Worm (Caenorhabditis elegans) whole organism, young adult: ENCODE measurements around the gene F20B6.6.

Experiments used
- B0019.2 ChIP-seq: fragments of 200-800 bp; sonication (Bioruptor generic); conservative IDR thresholded peaks from 2 replicates; pipeline ENCODE4 v1.3.6; 2022; ENCODE audit warnings: missing genetic modification reagents, missing genetic modification characterization, missing compliant biosample characterization
- B0261.1 ChIP-seq: sonication (generic microtip); optimal IDR thresholded peaks from 2 replicates; lab custom pipeline; 2016; ENCODE audit warnings: mild to moderate bottlenecking, missing genetic modification characterization, moderate library complexity, missing compliant biosample characterization
- akir-1 ChIP-seq: fragments of 200-800 bp; sonication (Bioruptor generic); optimal IDR thresholded peaks from 2 replicates; lab custom pipeline; 2018; ENCODE audit warnings: mild to moderate bottlenecking, missing genetic modification characterization, moderate library complexity, missing compliant biosample characterization
- aptf-3 ChIP-seq: fragments of 200-800 bp; sonication (Bioruptor generic); IDR thresholded peaks from 2 replicates; pipeline ENCODE4 v1.3.6; 2022; ENCODE audit warnings: missing genetic modification characterization, missing compliant biosample characterization
- cebp-1 ChIP-seq, 2 experiments: fragments of 200-800 bp in 1 of 2; sonication (Bioruptor generic) in 1 of 2; sonication (generic microtip) in 1 of 2; IDR thresholded peaks in 1 of 2; optimal IDR thresholded peaks in 1 of 2; 2 replicates each; pipeline versions ENCODE4 v1.3.6 to Lab custom; 2017 to 2022; ENCODE audit warnings: missing compliant biosample characterization in 2 of 2, missing genetic modification characterization in 2 of 2, mild to moderate bottlenecking in 1 of 2, missing genetic modification reagents in 1 of 2, moderate library complexity in 1 of 2
- hlh-12 ChIP-seq: sonication (generic microtip); optimal IDR thresholded peaks from 2 replicates; lab custom pipeline; 2016; ENCODE audit warnings: missing genetic modification characterization, missing compliant biosample characterization
- let-607 ChIP-seq, 2 experiments: fragments of 200-800 bp in 1 of 2; sonication (Bioruptor generic) in 1 of 2; sonication (generic microtip) in 1 of 2; optimal IDR thresholded peaks; 2 replicates each; lab custom pipeline; 2016 to 2018; ENCODE audit warnings: mild to moderate bottlenecking in 2 of 2, missing compliant biosample characterization in 2 of 2, missing genetic modification characterization in 2 of 2, moderate library complexity in 2 of 2, missing genotype in 1 of 2
- lir-1 ChIP-seq: fragments of 200-800 bp; sonication (Bioruptor generic); conservative IDR thresholded peaks from 2 replicates; pipeline ENCODE4 v1.3.6; 2022; ENCODE audit warnings: missing genetic modification reagents, missing genetic modification characterization, missing compliant biosample characterization
- mxl-1 ChIP-seq: sonication (generic microtip); optimal IDR thresholded peaks from 2 replicates; lab custom pipeline; 2016; ENCODE audit warnings: missing genetic modification characterization, missing compliant biosample characterization
- unc-62 ChIP-seq: fragments of 150-350 bp; optimal IDR thresholded peaks from 2 replicates; lab custom pipeline; 2014; ENCODE audit warnings: missing biosample characterization, missing genetic modification reagents, missing genetic modification characterization
- ztf-25 ChIP-seq: fragments of 200-800 bp; sonication (Bioruptor generic); IDR thresholded peaks from 2 replicates; pipeline ENCODE4 v1.3.6; 2022; ENCODE audit warnings: missing genetic modification reagents, missing genetic modification characterization, missing compliant biosample characterization

ce11 chrX:4246867-4247591 lies 45.0 kb upstream of the F20B6.6 start, which contains the start of gene F48D6.4:
- TF ChIP-seq akir-1 (GFP tag; lab: Kevin White, UChicago), result no peak
- TF ChIP-seq let-607 (tag; optimal IDR thresholded peaks at IDR 0.05; lab: Kevin White, UChicago), result no peak
- TF ChIP-seq cebp-1 (GFP tag; IDR thresholded peaks at IDR 0.05; lab: Robert Waterston, UW), result no peak
- no peak for TF ChIP-seq cebp-1 (tag; optimal IDR thresholded peaks at IDR 0.05; lab: Kevin White, UChicago)
- no peak for TF ChIP-seq lir-1
- no peak for TF ChIP-seq unc-62 (GFP tag; lab: Kevin White, UChicago)
- TF ChIP-seq ztf-25, result no peak
- no peak for TF ChIP-seq aptf-3
- no peak for TF ChIP-seq B0019.2 (GFP tag; lab: Robert Waterston, UW)
- no peak for TF ChIP-seq mxl-1 (tag; lab: Kevin White, UChicago)
- no peak for TF ChIP-seq hlh-12 (tag; lab: Kevin White, UChicago)
- no peak for TF ChIP-seq B0261.1 (tag; lab: Kevin White, UChicago)
